Fruit fly (Drosophila melanogaster): ENCODE data around the gene CG2258.

- no peak for TF ChIP-seq EcR (GFP tag; optimal IDR thresholded peaks at IDR 0.05)
- TF ChIP-seq CG13204 (GFP tag; optimal IDR thresholded peaks at IDR 0.05): no peak
- no peak for TF ChIP-seq CG32121 (GFP tag; IDR thresholded peaks at IDR 0.05)
- no peak for TF ChIP-seq Pif1A (GFP tag; optimal IDR thresholded peaks at IDR 0.05)
- TF ChIP-seq CG9948 (tag; optimal IDR thresholded peaks at IDR 0.05): no peak
- TF ChIP-seq rn (GFP tag; IDR thresholded peaks at IDR 0.05): no peak
- no peak for TF ChIP-seq CG4496 (GFP tag; IDR thresholded peaks at IDR 0.05)
- no peak for TF ChIP-seq CG8159 (tag; optimal IDR thresholded peaks at IDR 0.05)
- no peak for TF ChIP-seq Ets98B (GFP tag; IDR thresholded peaks at IDR 0.05)
- TF ChIP-seq CG12605 (GFP tag; IDR thresholded peaks at IDR 0.05): no peak
Observed at dm6 chrX:8056084-8056483, 45.8 kb downstream of the CG2258 start.
